Worm (Caenorhabditis elegans): Measurements from ENCODE around the gene metl-6.
A peak's percentile ranks its signal among the peaks of the same experiment; 100 is the strongest.

metl-6 gene

DNA sequence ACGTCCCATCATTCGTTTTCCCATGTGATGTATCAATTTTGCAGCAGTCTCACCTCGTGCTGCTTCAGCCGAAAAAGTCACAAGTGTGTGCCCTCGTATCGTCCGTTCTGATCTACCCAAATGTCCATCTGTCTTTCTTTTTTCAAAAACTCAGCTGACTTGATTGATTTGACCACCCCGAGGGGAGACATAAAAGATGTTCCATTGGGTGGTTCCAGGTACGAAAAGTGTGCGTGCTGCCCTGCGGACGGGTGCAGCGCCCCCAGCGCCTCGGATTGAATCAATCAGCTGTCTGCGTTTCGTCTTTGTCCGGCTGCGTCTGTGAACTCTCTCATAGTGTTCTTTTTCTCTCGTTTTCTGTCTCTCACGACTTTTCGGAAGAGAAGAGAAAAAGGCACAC, 31.7 kb upstream of the metl-6 start (continued):
- TF ChIP-seq lin-35 (GFP tag; optimal IDR thresholded peaks at IDR 0.05) (peak; percentile 30 to 83), mdl-1 (tag; optimal IDR thresholded peaks at IDR 0.05) (peak in 1 of 2 experiments; percentile 79), pqm-1 (tag; optimal IDR thresholded peaks at IDR 0.05) (no peak), hpl-2 (GFP tag; optimal IDR thresholded peaks at IDR 0.05) (no peak), aly-2 (tag; optimal IDR thresholded peaks at IDR 0.05) (no peak), mep-1 (tag; optimal IDR thresholded peaks at IDR 0.05) (peak; percentile 74), unc-98 (GFP tag; IDR thresholded peaks at IDR 0.05) (no peak), ceh-82 (tag; optimal IDR thresholded peaks at IDR 0.05) (peak in 1 of 3 experiments; percentile 48), tbx-2 (tag; optimal IDR thresholded peaks at IDR 0.05) (peak; percentile 39), nhr-19 (GFP tag; conservative IDR thresholded peaks at IDR 0.05) (peak; percentile 40), ceh-8 (GFP tag; optimal IDR thresholded peaks at IDR 0.05) (no peak), ceh-88 (GFP tag; IDR thresholded peaks at IDR 0.05) (no peak), dpl-1 (GFP tag; optimal IDR thresholded peaks at IDR 0.05) (peak; percentile 19 to 38 (median 31)), ces-1 (GFP tag; optimal IDR thresholded peaks at IDR 0.05) (no peak), lir-3 (tag; optimal IDR thresholded peaks at IDR 0.05; ENCODE audit: poor library complexity) (peak; percentile 40), lsy-2 (tag; optimal IDR thresholded peaks at IDR 0.05) (peak; percentile 34 to 62), efl-1 (optimal IDR thresholded peaks at IDR 0.05) (peak; percentile 40 to 69), efl-1 (GFP tag; optimal IDR thresholded peaks at IDR 0.05 in 1 of 2) (peak in 1 of 2 experiments; percentile 94), alr-1 (tag; optimal IDR thresholded peaks at IDR 0.05; ENCODE audit: borderline replicate concordance) (no peak), rnt-1 (tag; optimal IDR thresholded peaks at IDR 0.05) (peak; percentile 50), mab-9 (GFP tag; IDR thresholded peaks at IDR 0.05) (0 out of 2 replicates have a peak, but pooled peaks have one; percentile 45), zip-4 (GFP tag; optimal IDR thresholded peaks at IDR 0.05) (no peak), lin-14 (GFP tag; optimal IDR thresholded peaks at IDR 0.05) (peak; percentile 88), Y116A8C.19 (tag; optimal IDR thresholded peaks at IDR 0.05; ENCODE audit: borderline replicate concordance) (no peak), hlh-4 (tag; optimal IDR thresholded peaks at IDR 0.05) (no peak), lin-13 (GFP tag; optimal IDR thresholded peaks at IDR 0.05) (no peak), blmp-1 (tag; optimal IDR thresholded peaks at IDR 0.05) (peak; percentile 65), unc-86 (tag; optimal IDR thresholded peaks at IDR 0.05) (peak; percentile 8), ceh-63 (GFP tag; optimal IDR thresholded peaks at IDR 0.05) (no peak), vab-15 (tag; optimal IDR thresholded peaks at IDR 0.05) (peak; percentile 36), jun-1 (tag; optimal IDR thresholded peaks at IDR 0.05) (peak; percentile 7), egl-13 (tag; optimal IDR thresholded peaks at IDR 0.05) (no peak), nhr-76 (tag; optimal IDR thresholded peaks at IDR 0.05) (no peak), snu-23 (GFP tag; optimal IDR thresholded peaks at IDR 0.05) (peak; percentile 61), F16B12.6 (tag; optimal IDR thresholded peaks at IDR 0.05) (no peak), nhr-84 (tag; optimal IDR thresholded peaks at IDR 0.05) (no peak), ets-5 (GFP tag; IDR thresholded peaks at IDR 0.05) (no peak), C16A3.4 (tag; optimal IDR thresholded peaks at IDR 0.05) (peak; percentile 57), fkh-4 (tag; optimal IDR thresholded peaks at IDR 0.05; ENCODE audit: borderline replicate concordance) (no peak), unc-30 (tag; optimal IDR thresholded peaks at IDR 0.05) (no peak), nhr-90 (tag; optimal IDR thresholded peaks at IDR 0.05; ENCODE audit: poor library complexity) (peak; percentile 21), isw-1 (GFP tag; IDR thresholded peaks at IDR 0.05) (no peak; the same call in 1 of the 2 replicates), nhr-28 (tag; optimal IDR thresholded peaks at IDR 0.05) (no peak), unc-62 (GFP tag; optimal IDR thresholded peaks at IDR 0.05) (no peak), swsn-7 (tag; optimal IDR thresholded peaks at IDR 0.05) (peak; percentile 35), pax-3 (tag; optimal IDR thresholded peaks at IDR 0.05) (peak; percentile 12), hlh-17 (GFP tag; optimal IDR thresholded peaks at IDR 0.05; ENCODE audit: borderline replicate concordance) (no peak), xbp-1 (tag; optimal IDR thresholded peaks at IDR 0.05) (no peak)

All from whole organism, L1 larva.